Fruit fly (Drosophila melanogaster): ENCODE data around the gene CG33177.
A peak's percentile ranks its signal among the peaks of the same experiment; 100 is the strongest.

The CG33177 gene

DNA sequence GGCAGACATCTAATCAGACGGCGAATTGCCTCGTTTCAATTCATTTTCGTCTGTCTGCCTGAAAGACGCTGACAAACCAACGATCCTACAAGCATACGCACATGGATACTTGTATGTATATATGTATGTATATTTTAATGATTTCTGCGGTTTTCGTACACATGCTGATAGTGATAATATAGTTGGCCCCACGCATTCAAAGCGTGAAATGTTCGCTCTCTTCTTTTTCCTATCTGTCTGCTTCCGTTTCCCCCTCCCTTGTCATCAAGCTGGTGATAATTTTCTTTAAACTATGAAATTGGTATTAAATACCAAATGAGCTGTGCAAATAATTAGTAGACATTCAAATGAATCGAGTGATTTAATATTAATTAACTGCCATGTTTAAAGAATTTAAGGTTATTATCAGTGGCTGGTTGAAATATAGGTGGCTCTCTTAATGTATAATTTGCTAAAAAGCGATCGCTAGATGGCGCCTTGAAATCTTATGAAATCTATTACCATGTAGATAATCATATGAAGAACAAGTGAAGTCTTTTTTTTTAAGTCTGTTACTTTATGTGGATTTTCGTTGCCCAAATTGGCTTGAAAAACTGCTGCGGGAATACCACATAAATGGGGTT is at the start of gene CG33177:
Gene CG33177, plus strand, starts transcription at position 588 of the 623 bp plus-strand sequence.
- TF ChIP-seq CG32121 (GFP tag; IDR thresholded peaks at IDR 0.05): no peak
- TF ChIP-seq fd96Ca (GFP tag; IDR thresholded peaks at IDR 0.05): no peak
- no peak for TF ChIP-seq Pif1A (GFP tag; optimal IDR thresholded peaks at IDR 0.05)
- TF ChIP-seq CG4496 (GFP tag; IDR thresholded peaks at IDR 0.05): no peak
- TF ChIP-seq EcR (GFP tag; optimal IDR thresholded peaks at IDR 0.05): no peak
- no peak for TF ChIP-seq CG10348 (GFP tag; IDR thresholded peaks at IDR 0.05)
- TF ChIP-seq D1 (tag; optimal IDR thresholded peaks at IDR 0.05): no peak
- no peak for TF ChIP-seq CG13204 (GFP tag; optimal IDR thresholded peaks at IDR 0.05)
- no peak for TF ChIP-seq CG34367 (tag; optimal IDR thresholded peaks at IDR 0.05)
- no peak for TF ChIP-seq CG12605 (GFP tag; IDR thresholded peaks at IDR 0.05)
- no peak for TF ChIP-seq gl (tag; optimal IDR thresholded peaks at IDR 0.05)

DNA sequence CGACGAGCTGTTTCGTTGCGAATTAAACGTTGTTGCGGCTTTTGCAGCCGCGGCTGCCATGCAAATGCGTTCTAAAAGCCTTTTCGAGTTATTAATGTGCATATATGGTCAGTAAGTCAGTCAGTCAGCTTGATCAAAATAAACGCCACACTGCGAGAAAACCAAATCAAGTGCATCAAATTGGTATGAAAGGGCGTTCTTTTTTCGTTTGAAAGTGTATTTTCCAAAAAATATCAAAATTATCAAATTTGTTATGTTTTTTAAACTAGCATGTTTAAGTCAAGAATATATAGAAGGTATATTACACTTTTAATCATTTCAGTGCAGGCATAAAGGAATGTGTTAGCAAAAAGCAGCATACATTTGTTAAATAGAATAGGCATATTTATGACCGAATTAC is 38.7 kb upstream of the CG33177 start:
- TF ChIP-seq CG10348 (GFP tag; IDR thresholded peaks at IDR 0.05) (no peak), CG4496 (GFP tag; IDR thresholded peaks at IDR 0.05) (peak; percentile 68; the same call in 2 of the 3 replicates), CG17806 (tag; optimal IDR thresholded peaks at IDR 0.05) (peak; percentile 34), EcR (GFP tag; optimal IDR thresholded peaks at IDR 0.05) (no peak), Ets98B (GFP tag; IDR thresholded peaks at IDR 0.05) (peak; percentile 27), CG15710 (tag; optimal IDR thresholded peaks at IDR 0.05) (no peak), CG12605 (GFP tag; IDR thresholded peaks at IDR 0.05) (no peak), CG8159 (tag; optimal IDR thresholded peaks at IDR 0.05) (peak; percentile 8), Snoo (tag; optimal IDR thresholded peaks at IDR 0.05) (no peak), CG9948 (tag; optimal IDR thresholded peaks at IDR 0.05) (peak; percentile 2), CG14655 (GFP tag; optimal IDR thresholded peaks at IDR 0.05) (peak; percentile 7), CG13204 (GFP tag; optimal IDR thresholded peaks at IDR 0.05) (no peak), CG34367 (tag; optimal IDR thresholded peaks at IDR 0.05) (no peak), Pif1B (GFP tag; optimal IDR thresholded peaks at IDR 0.05) (no peak), CG8301 (tag; optimal IDR thresholded peaks at IDR 0.05) (no peak), gl (tag; optimal IDR thresholded peaks at IDR 0.05) (no peak), fd96Ca (GFP tag; IDR thresholded peaks at IDR 0.05) (0 out of 3 replicates have a peak, but pooled peaks have one; percentile 7), rn (GFP tag; IDR thresholded peaks at IDR 0.05) (no peak), CG32121 (GFP tag; IDR thresholded peaks at IDR 0.05) (peak; percentile 62)

DNA sequence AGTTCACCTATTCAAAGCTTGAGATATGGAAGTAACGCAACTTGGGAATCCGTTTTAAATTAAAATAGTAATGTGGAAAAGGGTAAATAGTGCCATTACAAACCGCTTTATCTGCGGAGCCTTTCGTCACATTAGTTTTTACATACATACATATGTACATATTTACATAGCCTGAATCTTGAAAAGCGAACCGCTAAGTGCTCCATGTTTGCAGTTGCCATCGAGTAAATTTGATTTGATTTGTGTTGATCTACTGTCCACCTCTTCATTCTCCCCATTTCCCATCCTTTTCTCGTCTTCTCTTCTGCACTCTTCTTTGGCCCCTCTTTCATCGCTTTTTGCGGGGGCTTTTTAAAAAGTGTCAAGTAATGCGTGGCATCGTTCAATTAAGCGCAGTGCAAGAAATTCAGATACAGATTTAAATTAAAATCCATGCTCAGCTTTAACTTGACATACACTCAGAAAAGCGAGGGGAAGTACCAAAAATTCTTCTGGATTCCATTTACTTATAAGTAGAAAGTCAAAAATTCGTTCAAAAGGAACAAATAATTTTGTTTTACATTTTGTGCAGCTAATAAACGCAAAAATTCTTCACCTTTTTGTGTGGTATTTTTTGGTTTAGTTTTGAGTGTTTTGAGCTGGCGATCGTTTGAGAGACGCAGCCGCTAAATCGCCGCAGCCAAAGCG is 38.0 kb upstream of the CG33177 start:
- TF ChIP-seq CG4496 (GFP tag; IDR thresholded peaks at IDR 0.05) (peak; percentile 90), CG13204 (GFP tag; optimal IDR thresholded peaks at IDR 0.05) (no peak), CG32121 (GFP tag; IDR thresholded peaks at IDR 0.05) (peak; percentile 85), Pif1B (GFP tag; optimal IDR thresholded peaks at IDR 0.05) (peak; percentile 70), rn (GFP tag; IDR thresholded peaks at IDR 0.05) (peak; percentile 75), CG8301 (tag; optimal IDR thresholded peaks at IDR 0.05) (peak; percentile 80), Ets98B (GFP tag; IDR thresholded peaks at IDR 0.05) (peak; percentile 88), EcR (GFP tag; optimal IDR thresholded peaks at IDR 0.05) (no peak), CG34367 (tag; optimal IDR thresholded peaks at IDR 0.05) (peak; percentile 51), Pif1A (GFP tag; optimal IDR thresholded peaks at IDR 0.05) (peak; percentile 59), CG12605 (GFP tag; IDR thresholded peaks at IDR 0.05) (peak; percentile 89), CG15710 (tag; optimal IDR thresholded peaks at IDR 0.05) (peak; percentile 53), fd96Ca (GFP tag; IDR thresholded peaks at IDR 0.05) (peak; percentile 83), Snoo (tag; optimal IDR thresholded peaks at IDR 0.05) (peak; percentile 53), CG9948 (tag; optimal IDR thresholded peaks at IDR 0.05) (peak; percentile 65), gl (tag; optimal IDR thresholded peaks at IDR 0.05) (no peak), CG14655 (GFP tag; optimal IDR thresholded peaks at IDR 0.05) (peak; percentile 80), CG8159 (tag; optimal IDR thresholded peaks at IDR 0.05) (peak; percentile 59), CG17806 (tag; optimal IDR thresholded peaks at IDR 0.05) (peak; percentile 74), D1 (tag; optimal IDR thresholded peaks at IDR 0.05) (no peak), CG10348 (GFP tag; IDR thresholded peaks at IDR 0.05) (peak; percentile 62; the same call in 1 of the 2 replicates)

DNA sequence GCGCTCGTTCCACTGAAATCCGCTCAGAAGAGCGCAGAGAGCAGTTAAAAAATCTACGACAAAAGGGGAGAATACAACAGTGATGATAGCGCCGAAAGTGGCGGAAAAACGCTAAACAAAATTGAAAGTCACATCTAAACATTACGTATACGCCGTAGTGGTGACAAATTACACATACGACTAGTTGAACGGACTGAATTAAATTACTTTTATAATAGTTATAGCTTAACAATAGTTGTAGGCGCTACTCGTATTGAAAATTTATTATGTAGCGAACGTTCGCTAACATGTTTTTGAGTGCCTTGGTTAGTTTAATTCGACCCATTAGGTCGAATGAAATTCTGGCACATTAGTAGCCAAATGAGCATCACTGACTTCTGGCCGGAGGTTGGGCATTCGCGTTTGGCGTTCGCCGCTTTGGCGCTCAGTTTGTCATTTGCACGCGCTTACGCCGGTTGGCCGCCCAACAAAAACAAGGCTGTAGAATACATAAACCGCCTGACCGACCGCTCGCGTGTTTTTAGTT is 37.4 kb upstream of the CG33177 start, which contains the start of gene CG5541:
Gene CG5541, plus strand, starts transcription at position 424 of the 526 bp plus-strand sequence.
- no peak for TF ChIP-seq CG17806 (tag; optimal IDR thresholded peaks at IDR 0.05)
- TF ChIP-seq CG8159 (tag; optimal IDR thresholded peaks at IDR 0.05): peak; percentile 40
- no peak for TF ChIP-seq CG34367 (tag; optimal IDR thresholded peaks at IDR 0.05)
- TF ChIP-seq gl (tag; optimal IDR thresholded peaks at IDR 0.05): no peak
- no peak for TF ChIP-seq Ets98B (GFP tag; IDR thresholded peaks at IDR 0.05)
- TF ChIP-seq CG12605 (GFP tag; IDR thresholded peaks at IDR 0.05): no peak
- TF ChIP-seq CG15710 (tag; optimal IDR thresholded peaks at IDR 0.05): peak; percentile 35
- TF ChIP-seq Snoo (tag; optimal IDR thresholded peaks at IDR 0.05): peak; percentile 12
- TF ChIP-seq CG13204 (GFP tag; optimal IDR thresholded peaks at IDR 0.05): no peak
- TF ChIP-seq fd96Ca (GFP tag; IDR thresholded peaks at IDR 0.05): 0 out of 3 replicates have a peak, but pooled peaks have one; percentile 4
- TF ChIP-seq Pif1A (GFP tag; optimal IDR thresholded peaks at IDR 0.05): peak; percentile 48
- TF ChIP-seq CG14655 (GFP tag; optimal IDR thresholded peaks at IDR 0.05): peak; percentile 34
- peak; percentile 34 for TF ChIP-seq Pif1B (GFP tag; optimal IDR thresholded peaks at IDR 0.05)
- TF ChIP-seq CG4496 (GFP tag; IDR thresholded peaks at IDR 0.05): no peak; the same call in 2 of the 3 replicates
- peak; percentile 7; the same call in 1 of the 2 replicates for TF ChIP-seq CG32121 (GFP tag; IDR thresholded peaks at IDR 0.05)

DNA sequence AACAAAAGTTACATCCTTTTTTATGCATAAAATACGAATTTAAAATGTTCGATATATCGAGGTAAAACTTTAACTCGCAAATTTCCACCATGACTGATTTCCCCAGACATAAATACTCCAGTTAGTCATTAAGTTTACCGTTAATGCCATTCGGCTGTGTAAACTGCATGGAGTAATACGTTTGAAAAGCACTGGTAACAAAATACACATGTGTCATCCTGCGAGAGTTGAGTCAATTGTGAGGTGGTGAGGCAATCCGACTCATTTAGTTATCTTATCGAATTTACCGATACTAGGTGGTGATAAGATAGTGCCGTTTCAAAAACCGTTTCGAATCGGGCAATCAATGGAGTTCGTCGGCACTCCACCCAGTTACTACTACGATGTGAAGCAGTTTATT is 35.6 kb upstream of the CG33177 start:
- TF ChIP-seq CG8301 (tag; optimal IDR thresholded peaks at IDR 0.05) (no peak), Snoo (tag; optimal IDR thresholded peaks at IDR 0.05) (no peak), CG4496 (GFP tag; IDR thresholded peaks at IDR 0.05) (no peak), CG8159 (tag; optimal IDR thresholded peaks at IDR 0.05) (no peak), rn (GFP tag; IDR thresholded peaks at IDR 0.05) (no peak), CG13204 (GFP tag; optimal IDR thresholded peaks at IDR 0.05) (no peak), CG32121 (GFP tag; IDR thresholded peaks at IDR 0.05) (no peak), CG9948 (tag; optimal IDR thresholded peaks at IDR 0.05) (no peak), CG14655 (GFP tag; optimal IDR thresholded peaks at IDR 0.05) (no peak), Pif1A (GFP tag; optimal IDR thresholded peaks at IDR 0.05) (no peak), EcR (GFP tag; optimal IDR thresholded peaks at IDR 0.05) (no peak)

All from whole organism, pupa.